Worm (Caenorhabditis elegans): ENCODE results near the gene atg-13.

DNA sequence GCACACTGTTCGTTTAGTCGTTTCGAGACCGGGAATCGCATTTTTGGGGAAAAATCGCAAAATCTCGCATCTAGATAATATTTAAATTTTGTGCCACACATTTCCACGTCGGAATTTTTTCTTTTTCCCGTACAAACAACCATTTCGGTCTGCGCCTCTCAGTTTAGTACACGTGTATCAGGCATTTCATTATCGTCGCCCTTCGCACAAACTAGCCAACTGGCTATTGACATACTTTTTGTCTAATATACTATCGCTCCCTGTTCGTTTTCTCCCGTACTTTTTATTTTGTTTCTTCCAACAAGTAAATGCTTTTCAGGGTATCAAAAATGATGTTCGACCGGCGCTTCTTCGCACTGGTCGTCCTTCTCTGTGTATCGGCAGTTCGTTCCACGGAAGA is 24.6 kb downstream of the atg-13 start, which contains the start of gene C14B9.2:
- TF ChIP-seq him-1 (tag; optimal IDR thresholded peaks at IDR 0.05) (no peak), dao-5 (tag; optimal IDR thresholded peaks at IDR 0.05) (no peak), W03F9.2 (tag; optimal IDR thresholded peaks at IDR 0.05) (no peak)
